Worm (Caenorhabditis elegans) whole organism, L3 larva: ENCODE data around the gene M04G7.2.

Experiments
- fos-1 ChIP-seq: fragments of 150-350 bp; optimal IDR thresholded peaks from 2 replicates; lab custom pipeline; 2014; ENCODE audit warnings: missing biosample characterization, missing genetic modification characterization
- mdl-1 ChIP-seq: fragments of 150-350 bp; optimal IDR thresholded peaks from 2 replicates; lab custom pipeline; 2014; ENCODE audit warnings: missing biosample characterization, missing genetic modification characterization
- nhr-77 ChIP-seq: fragments of 150-350 bp; optimal IDR thresholded peaks from 2 replicates; lab custom pipeline; 2014; ENCODE audit warnings: missing biosample characterization, missing genetic modification characterization
- snpc-4 ChIP-seq: fragments of 150-350 bp; optimal IDR thresholded peaks from 2 replicates; lab custom pipeline; 2014; ENCODE audit warnings: missing biosample characterization, missing genetic modification characterization
- tbx-2 ChIP-seq: sonication (generic microtip); optimal IDR thresholded peaks from 2 replicates; lab custom pipeline; 2016; ENCODE audit warnings: mild to moderate bottlenecking, missing genetic modification characterization, missing compliant biosample characterization

- TF ChIP-seq mdl-1 (no peak), fos-1 (tag; lab: Kevin White, UChicago) (no peak), nhr-77 (tag; lab: Kevin White, UChicago) (no peak), tbx-2 (no peak), snpc-4 (no peak)
Observed at ce11 chrIV:504495-504894, 43.7 kb upstream of the M04G7.2 start.
